Fruit fly (Drosophila melanogaster) S2 (cell line): Measurements from ENCODE around the gene bru2.

Experiments
- CG8478 ChIP-seq: fragments of >200 bp; optimal IDR thresholded peaks from 2 replicates; lab custom pipeline; 2018
- CTCF ChIP-seq, 2 experiments: fragments of >200 bp; optimal IDR thresholded peaks; 2 replicates each; lab custom pipeline; 2018

DNA sequence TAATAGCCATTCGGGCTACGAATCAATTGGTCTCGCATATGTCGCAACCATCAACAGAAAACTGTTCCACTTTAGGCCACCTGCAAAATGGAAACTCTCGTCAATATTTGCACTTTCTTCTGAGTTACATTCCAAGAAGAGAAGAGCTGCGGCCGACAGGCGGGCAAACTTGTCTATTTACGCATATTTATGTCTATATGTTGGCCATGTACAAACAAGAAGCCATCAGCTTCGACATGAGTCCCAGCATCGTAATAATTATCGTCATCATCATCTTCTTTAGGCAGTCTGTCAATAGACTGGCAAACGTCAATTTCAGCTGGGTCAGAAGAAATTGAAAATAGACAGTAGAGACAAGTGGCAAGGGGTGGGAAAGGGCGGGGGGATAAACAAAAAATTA, 27.7 kb downstream of the bru2 start:
- no peak for TF ChIP-seq CTCF (optimal IDR thresholded peaks at IDR 0.05; lab: Kevin White, UChicago)
- TF ChIP-seq CG8478 = no peak
